Worm (Caenorhabditis elegans): ENCODE results near the gene M04G7.1.

M04G7.1 gene

DNA sequence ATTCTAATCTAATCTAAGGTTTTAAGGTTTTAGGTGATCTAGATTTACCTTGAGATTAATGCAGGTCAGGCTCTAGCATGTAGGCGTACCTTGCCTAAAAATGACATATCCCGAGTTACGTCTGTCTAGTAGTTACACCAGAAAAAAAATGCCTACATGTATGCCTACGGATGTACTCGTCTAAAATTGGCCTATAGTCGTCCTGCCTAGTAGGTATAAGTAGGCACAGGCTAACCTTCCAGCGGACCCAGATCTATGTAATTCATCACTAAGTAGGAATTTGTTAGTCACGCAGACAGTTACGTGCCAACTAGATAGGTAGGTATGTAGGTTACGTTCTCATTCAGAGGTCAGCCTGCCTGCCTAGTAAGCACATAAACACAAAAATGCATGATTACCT lies 11.7 kb downstream of the M04G7.1 start:
- no peak for TF ChIP-seq tbx-7 (tag; optimal IDR thresholded peaks at IDR 0.05)
- no peak for TF ChIP-seq ztf-16 (tag; optimal IDR thresholded peaks at IDR 0.05)
- no peak for TF ChIP-seq unc-3 (GFP tag; conservative IDR thresholded peaks at IDR 0.05)
- no peak for TF ChIP-seq unc-3 (tag; optimal IDR thresholded peaks at IDR 0.05)
- TF ChIP-seq npax-4 (tag; optimal IDR thresholded peaks at IDR 0.05) = no peak
- no peak for TF ChIP-seq T23F11.4 (GFP tag; optimal IDR thresholded peaks at IDR 0.05)
- TF ChIP-seq sox-2 (GFP tag; IDR thresholded peaks at IDR 0.05) = no peak

DNA sequence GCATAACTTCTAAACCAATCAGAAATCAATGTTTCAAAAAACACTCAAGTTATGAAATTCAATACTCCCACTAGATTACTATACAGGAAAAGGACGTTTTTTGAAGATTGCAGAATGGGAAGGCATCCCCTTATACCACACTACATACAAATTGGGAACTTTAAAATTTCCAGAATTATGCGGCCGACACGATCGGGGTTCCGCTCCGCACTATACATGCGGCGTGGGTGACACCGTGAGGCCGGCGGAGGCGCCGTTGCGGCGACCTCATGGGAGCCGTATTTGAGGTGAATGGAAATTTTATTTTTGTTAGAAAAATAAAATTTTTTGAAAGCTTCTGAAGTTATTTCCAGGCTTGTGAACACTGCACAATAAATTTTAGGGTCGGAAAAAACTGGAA lies 12.7 kb downstream of the M04G7.1 start:
- TF ChIP-seq hlh-6 (tag; optimal IDR thresholded peaks at IDR 0.05) (no peak), odd-2 (tag; optimal IDR thresholded peaks at IDR 0.05) (no peak), lin-11 (tag; optimal IDR thresholded peaks at IDR 0.05) (no peak), ceh-24 (tag; optimal IDR thresholded peaks at IDR 0.05) (no peak), syd-9 (tag; optimal IDR thresholded peaks at IDR 0.05) (no peak), elt-4 (tag; optimal IDR thresholded peaks at IDR 0.05) (no peak), ceh-14 (tag; optimal IDR thresholded peaks at IDR 0.05) (no peak), hlh-8 (tag; optimal IDR thresholded peaks at IDR 0.05) (no peak), pag-3 (tag; optimal IDR thresholded peaks at IDR 0.05; ENCODE audit: borderline replicate concordance) (no peak), lim-6 (tag; optimal IDR thresholded peaks at IDR 0.05) (no peak), ztf-16 (tag; optimal IDR thresholded peaks at IDR 0.05) (no peak), pat-9 (tag; optimal IDR thresholded peaks at IDR 0.05) (no peak), ttx-3 (tag; optimal IDR thresholded peaks at IDR 0.05) (no peak), pha-2 (tag; optimal IDR thresholded peaks at IDR 0.05) (no peak), unc-3 (GFP tag; conservative IDR thresholded peaks at IDR 0.05) (no peak), unc-3 (tag; optimal IDR thresholded peaks at IDR 0.05) (no peak), unc-86 (tag; optimal IDR thresholded peaks at IDR 0.05) (no peak), ref-2 (tag; optimal IDR thresholded peaks at IDR 0.05) (no peak)

DNA sequence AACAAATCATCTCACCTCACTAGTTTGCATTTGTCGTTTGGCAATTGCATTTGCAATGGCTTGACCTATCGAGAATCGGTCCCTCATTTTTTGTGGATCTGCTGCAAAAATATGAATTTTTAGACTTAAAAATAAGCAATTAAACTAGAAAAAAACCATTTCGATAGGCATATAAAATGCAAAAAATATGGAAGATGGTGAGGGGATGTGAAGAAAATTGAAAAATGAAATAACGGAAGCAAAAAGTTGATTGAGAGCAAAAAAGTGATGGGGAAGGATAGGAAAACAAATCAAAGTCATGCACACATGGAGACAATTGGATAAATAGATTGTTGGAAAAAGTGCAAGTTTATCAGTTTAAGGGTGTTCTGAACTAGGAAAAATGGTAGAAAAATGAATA lies 25.5 kb downstream of the M04G7.1 start, which contains the start of gene npr-37:
npr-37 (minus strand) TSS at position 101 of the 400 bp plus-strand sequence.
- no peak for TF ChIP-seq ref-2 (tag; optimal IDR thresholded peaks at IDR 0.05)
- no peak for TF ChIP-seq pros-1 (tag; optimal IDR thresholded peaks at IDR 0.05)
- no peak for TF ChIP-seq ceh-18 (tag; optimal IDR thresholded peaks at IDR 0.05)
- TF ChIP-seq pha-4 (tag; optimal IDR thresholded peaks at IDR 0.05) = no peak
- no peak for TF ChIP-seq dmd-4 (tag; optimal IDR thresholded peaks at IDR 0.05; ENCODE audit: borderline replicate concordance)
- no peak for TF ChIP-seq mec-3 (tag; optimal IDR thresholded peaks at IDR 0.05; ENCODE audit: borderline replicate concordance)
- TF ChIP-seq ceh-19 (GFP tag; optimal IDR thresholded peaks at IDR 0.05) = no peak
- TF ChIP-seq ceh-24 (tag; optimal IDR thresholded peaks at IDR 0.05) = no peak
- no peak for TF ChIP-seq pat-9 (tag; optimal IDR thresholded peaks at IDR 0.05)
- TF ChIP-seq pha-2 (tag; optimal IDR thresholded peaks at IDR 0.05) = no peak
- TF ChIP-seq ceh-31 (tag; optimal IDR thresholded peaks at IDR 0.05) = no peak
- TF ChIP-seq C08G9.2 (tag; optimal IDR thresholded peaks at IDR 0.05) = no peak
- TF ChIP-seq ahr-1 (tag; optimal IDR thresholded peaks at IDR 0.05) = no peak
- no peak for TF ChIP-seq ceh-45 (GFP tag; IDR thresholded peaks at IDR 0.05)
- no peak for TF ChIP-seq hlh-30 (tag; optimal IDR thresholded peaks at IDR 0.05; ENCODE audit: insufficient read depth)
- no peak for TF ChIP-seq npax-4 (tag; optimal IDR thresholded peaks at IDR 0.05)
- no peak for TF ChIP-seq hlh-13 (GFP tag; optimal IDR thresholded peaks at IDR 0.05)
- no peak for TF ChIP-seq ceh-6 (GFP tag; optimal IDR thresholded peaks at IDR 0.05)
- no peak for TF ChIP-seq rnt-1 (tag; optimal IDR thresholded peaks at IDR 0.05)
- no peak for TF ChIP-seq unc-55 (GFP tag; optimal IDR thresholded peaks at IDR 0.05)

DNA sequence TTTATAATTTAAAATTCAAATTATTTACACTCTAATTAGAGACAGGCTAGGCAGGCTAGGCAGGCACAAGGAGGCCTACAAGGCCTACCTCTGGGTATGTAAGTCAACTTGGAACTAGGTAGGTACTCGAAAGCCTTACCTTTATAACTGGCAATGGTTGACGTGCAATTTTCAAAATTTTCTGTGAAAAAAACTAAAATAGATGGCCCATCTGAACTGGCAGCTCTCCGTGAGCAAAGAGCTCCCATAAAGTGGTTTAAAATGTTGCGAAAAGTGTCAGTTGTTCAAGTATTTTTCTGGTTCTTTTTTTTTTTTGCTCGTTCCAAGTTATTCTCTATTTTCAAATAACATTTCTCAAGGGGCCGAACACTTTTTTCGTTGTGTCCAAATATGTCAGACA lies 28.4 kb downstream of the M04G7.1 start:
- no peak for TF ChIP-seq pros-1 (tag; optimal IDR thresholded peaks at IDR 0.05)
- TF ChIP-seq npax-4 (tag; optimal IDR thresholded peaks at IDR 0.05) = no peak
- no peak for TF ChIP-seq unc-42 (tag; optimal IDR thresholded peaks at IDR 0.05)
- no peak for TF ChIP-seq Y22D7AL.16 (tag; optimal IDR thresholded peaks at IDR 0.05)
- no peak for TF ChIP-seq T23F11.4 (GFP tag; optimal IDR thresholded peaks at IDR 0.05)
- no peak for TF ChIP-seq ama-1 (optimal IDR thresholded peaks at IDR 0.05)
- TF ChIP-seq C38D4.7 (GFP tag; optimal IDR thresholded peaks at IDR 0.05) = no peak
- no peak for TF ChIP-seq unc-55 (GFP tag; optimal IDR thresholded peaks at IDR 0.05)
- TF ChIP-seq pag-3 (tag; optimal IDR thresholded peaks at IDR 0.05; ENCODE audit: borderline replicate concordance) = no peak
- no peak for TF ChIP-seq ceh-24 (tag; optimal IDR thresholded peaks at IDR 0.05)
- TF ChIP-seq sdc-2 (tag; optimal IDR thresholded peaks at IDR 0.05) = no peak
- no peak for TF ChIP-seq che-1 (tag; optimal IDR thresholded peaks at IDR 0.05)
- TF ChIP-seq ttx-3 (tag; optimal IDR thresholded peaks at IDR 0.05) = no peak
- TF ChIP-seq pha-2 (tag; optimal IDR thresholded peaks at IDR 0.05) = no peak
- no peak for TF ChIP-seq hlh-15 (tag; optimal IDR thresholded peaks at IDR 0.05)
- no peak for TF ChIP-seq ceh-9 (tag; optimal IDR thresholded peaks at IDR 0.05)
- TF ChIP-seq ahr-1 (tag; optimal IDR thresholded peaks at IDR 0.05) = no peak
- TF ChIP-seq ceh-34 (tag; optimal IDR thresholded peaks at IDR 0.05) = no peak
- no peak for TF ChIP-seq fkh-10 (GFP tag; optimal IDR thresholded peaks at IDR 0.05)

Measured in whole organism, late embryonic.